Fruit fly (Drosophila melanogaster) Kc167 (cell line): Measurements from ENCODE around the gene CG12206.

Experiments used
- Myc ChIP-seq: fragments of >200 bp; optimal IDR thresholded peaks from 2 replicates; lab custom pipeline; 2017; ENCODE audit warnings: missing external identifiers
- Sin3A ChIP-seq: fragments of >200 bp; optimal IDR thresholded peaks from 2 replicates; lab custom pipeline; 2018; ENCODE audit warnings: missing external identifiers
- h ChIP-seq: fragments of >200 bp; optimal IDR thresholded peaks from 3 replicates; lab custom pipeline; 2018; ENCODE audit warnings: missing external identifiers
- insv ChIP-seq: fragments of >200 bp; optimal IDR thresholded peaks from 3 replicates; lab custom pipeline; 2018; ENCODE audit warnings: missing external identifiers
- psq ChIP-seq: fragments of >200 bp; optimal IDR thresholded peaks from 2 replicates; lab custom pipeline; 2017; ENCODE audit warnings: missing external identifiers
- ttk ChIP-seq: sonication (Bioruptor generic); optimal IDR thresholded peaks from 2 replicates; lab custom pipeline; 2017; ENCODE audit warnings: missing external identifiers

Gene CG12206

dm6 chrX:3474476-3475439 is at the start of gene CG12206:
Gene CG12206 (minus strand): TSS chrX:3474524.
- no peak for TF ChIP-seq ttk (lab: Kevin White, UChicago)

dm6 chrX:3514016-3514415 is 39.7 kb upstream of the CG12206 start, which contains the start of gene CG13021:
Gene CG13021 (plus strand): TSS chrX:3514316.
- TF ChIP-seq ttk (lab: Kevin White, UChicago), result no peak
- no peak for TF ChIP-seq h (lab: Kevin White, UChicago)
- no peak for TF ChIP-seq Myc
- TF ChIP-seq Sin3A (lab: Kevin White, UChicago), result no peak
- TF ChIP-seq psq, result no peak
- no peak for TF ChIP-seq insv (lab: Kevin White, UChicago)

dm6 chrX:3504751-3505150 is 30.4 kb upstream of the CG12206 start, which contains the start of gene Gas8:
Gene Gas8 (minus strand): TSS chrX:3504851.
- TF ChIP-seq Myc (no peak), h (lab: Kevin White, UChicago) (no peak), ttk (lab: Kevin White, UChicago) (no peak)

dm6 chrX:3504251-3504650 is 29.9 kb upstream of the CG12206 start:
- TF ChIP-seq h (lab: Kevin White, UChicago) (no peak), ttk (lab: Kevin White, UChicago) (no peak), psq (no peak), Sin3A (lab: Kevin White, UChicago) (no peak), Myc (no peak), insv (lab: Kevin White, UChicago) (no peak)

- TF ChIP-seq h (lab: Kevin White, UChicago) (no peak), Sin3A (lab: Kevin White, UChicago) (no peak), ttk (lab: Kevin White, UChicago) (no peak), psq (no peak), Myc (no peak), insv (lab: Kevin White, UChicago) (no peak)
Measured at dm6 chrX:3485871-3486270, 11.5 kb upstream of the CG12206 start.

- TF ChIP-seq insv (lab: Kevin White, UChicago) (no peak), h (lab: Kevin White, UChicago) (no peak), psq (no peak), Sin3A (lab: Kevin White, UChicago) (no peak), ttk (lab: Kevin White, UChicago) (no peak), Myc (no peak)
Measured at dm6 chrX:3485304-3485703, 11.0 kb upstream of the CG12206 start, which contains the start of the genes CG14270 and CG10803. Gene CG14270 (minus strand): TSS chrX:3485378. Gene CG10803 (plus strand): TSS chrX:3485650.

- no peak for TF ChIP-seq Myc
- TF ChIP-seq Sin3A (lab: Kevin White, UChicago), result no peak
- TF ChIP-seq h (lab: Kevin White, UChicago), result no peak
- no peak for TF ChIP-seq ttk (lab: Kevin White, UChicago)
- no peak for TF ChIP-seq insv (lab: Kevin White, UChicago)
- no peak for TF ChIP-seq psq
Measured at dm6 chrX:3482119-3483014, 8.0 kb upstream of the CG12206 start, which contains the start of the genes CG10804 and CG10802. Gene CG10804 (minus strand): TSS chrX:3482322. Gene CG10802 (plus strand): TSS chrX:3482965.

dm6 chrX:3481034-3481433 is 6.7 kb upstream of the CG12206 start:
- TF ChIP-seq Sin3A (lab: Kevin White, UChicago) (no peak), ttk (lab: Kevin White, UChicago) (no peak), h (lab: Kevin White, UChicago) (no peak), psq (no peak), insv (lab: Kevin White, UChicago) (no peak), Myc (no peak)

dm6 chrX:3476009-3476408 is 1.7 kb upstream of the CG12206 start:
- no peak for TF ChIP-seq h (lab: Kevin White, UChicago)
- TF ChIP-seq ttk (lab: Kevin White, UChicago), result no peak
- no peak for TF ChIP-seq Sin3A (lab: Kevin White, UChicago)
- no peak for TF ChIP-seq psq
- no peak for TF ChIP-seq insv (lab: Kevin White, UChicago)
- no peak for TF ChIP-seq Myc

dm6 chrX:3473636-3474035 is 688 bp downstream of the CG12206 start:
- no peak for TF ChIP-seq ttk (lab: Kevin White, UChicago)
- no peak for TF ChIP-seq Sin3A (lab: Kevin White, UChicago)
- no peak for TF ChIP-seq h (lab: Kevin White, UChicago)

dm6 chrX:3470467-3471079 is 3.8 kb downstream of the CG12206 start:
- TF ChIP-seq Sin3A (lab: Kevin White, UChicago) (no peak), Myc (no peak), insv (lab: Kevin White, UChicago) (no peak), psq (no peak), h (lab: Kevin White, UChicago) (no peak), ttk (lab: Kevin White, UChicago) (no peak)
